Worm (Caenorhabditis elegans) whole organism, L4 larva: ENCODE results near the gene H12D21.6.

Experiments used
- R02D3.7 ChIP-seq: fragments of 150-350 bp; sonication (generic microtip); optimal IDR thresholded peaks from 3 replicates; lab custom pipeline; 2014; ENCODE audit warnings: missing biosample characterization, missing genetic modification characterization
- T26A8.4 ChIP-seq: fragments of 200-800 bp; sonication (Bioruptor generic); IDR thresholded peaks from 2 replicates; pipeline ENCODE4 v1.3.6; 2022; ENCODE audit warnings: missing genetic modification characterization, missing compliant biosample characterization
- daf-19 ChIP-seq: fragments of 200-800 bp; sonication (Bioruptor generic); conservative IDR thresholded peaks from 2 replicates; pipeline ENCODE4 v1.3.6; 2022; ENCODE audit warnings: missing genetic modification characterization, missing compliant biosample characterization
- jun-1 ChIP-seq: fragments of 150-350 bp; optimal IDR thresholded peaks from 2 replicates; lab custom pipeline; 2014; ENCODE audit warnings: missing biosample characterization, missing genetic modification reagents, missing genetic modification characterization
- lin-15B ChIP-seq: fragments of 150-350 bp; sonication (generic microtip); optimal IDR thresholded peaks from 3 replicates; lab custom pipeline; 2014; ENCODE audit warnings: missing biosample characterization, missing genetic modification characterization
- lsy-2 ChIP-seq, 2 experiments: fragments of 150-350 bp in 1 of 2; sonication (generic microtip) in 1 of 2; optimal IDR thresholded peaks; 2 replicates each; lab custom pipeline; 2014 to 2017; ENCODE audit warnings: missing biosample characterization in 2 of 2, missing genetic modification characterization in 2 of 2
- mxl-3 ChIP-seq: fragments of 200-800 bp; sonication (Bioruptor generic); optimal IDR thresholded peaks from 2 replicates; lab custom pipeline; 2018; ENCODE audit warnings: mild to moderate bottlenecking, missing genetic modification characterization, missing compliant biosample characterization
- nhr-11 ChIP-seq: fragments of 150-350 bp; optimal IDR thresholded peaks from 2 replicates; lab custom pipeline; 2014; ENCODE audit warnings: missing biosample characterization, missing genetic modification characterization
- nhr-237 ChIP-seq: sonication (generic microtip); optimal IDR thresholded peaks from 2 replicates; lab custom pipeline; 2017; ENCODE audit warnings: missing biosample characterization, missing genetic modification characterization
- unc-62 ChIP-seq, 3 experiments: fragments of 150-350 bp in 1 of 3; sonication (generic microtip); optimal IDR thresholded peaks in 2 of 3; peaks in 1 of 3; 1 replicate in 1 of 3; 2 replicates in 2 of 3; lab custom pipeline; 2014 to 2017; ENCODE audit warnings: missing biosample characterization in 3 of 3, missing genetic modification characterization in 3 of 3, missing genetic modification reagents in 3 of 3, missing genotype in 1 of 3

DNA sequence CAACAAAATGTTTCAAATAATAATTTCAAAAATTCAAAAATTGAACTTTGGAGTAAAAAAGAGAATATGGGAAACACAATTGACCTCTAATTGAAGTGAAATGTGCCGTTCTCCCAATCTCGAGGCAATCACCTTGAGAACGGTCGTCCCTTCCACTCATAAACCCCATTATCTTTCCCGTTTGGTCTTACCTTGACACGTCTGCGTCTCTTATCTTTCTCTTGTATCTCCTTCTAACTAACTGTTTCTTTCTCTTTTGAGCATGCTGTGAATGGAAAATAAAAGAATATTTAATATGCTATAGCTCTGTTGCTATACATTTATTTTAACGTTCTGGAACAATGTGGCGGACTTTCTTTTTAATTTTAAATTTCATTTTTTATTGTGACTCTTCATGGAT lies 1.9 kb upstream of the H12D21.6 start, which contains the start of gene H12D21.10:
- TF ChIP-seq lin-15B (no peak), R02D3.7 (no peak), mxl-3 (GFP tag; lab: Kevin White, UChicago) (no peak), T26A8.4 (GFP tag; lab: Robert Waterston, UW) (no peak), unc-62 (GFP tag; optimal IDR thresholded peaks at IDR 0.05 in 1 of 2; lab: Kevin White, UChicago) (no peak), unc-62 (tag; optimal IDR thresholded peaks at IDR 0.05; lab: Kevin White, UChicago) (no peak), daf-19 (GFP tag; lab: Robert Waterston, UW) (no peak), nhr-237 (tag; lab: Kevin White, UChicago) (no peak), jun-1 (tag; lab: Kevin White, UChicago) (no peak), nhr-11 (tag; lab: Kevin White, UChicago) (no peak), lsy-2 (tag; optimal IDR thresholded peaks at IDR 0.05; lab: Kevin White, UChicago) (no peak)
